Fruit fly (Drosophila melanogaster): ENCODE data around the gene Pep.

dm6 chr3L:17655837-17656308, 11.0 kb upstream of the Pep start:
- TF ChIP-seq psq (optimal IDR thresholded peaks at IDR 0.05) (no peak), h (optimal IDR thresholded peaks at IDR 0.05) (no peak)

Data from Kc167 (cell line).